Fruit fly (Drosophila melanogaster) whole organism, embryonic: ENCODE data around the gene Hmt4-20.

Experiments used
- Abd-B ChIP-seq: fragments of 200-800 bp; sonication (Bioruptor generic); optimal IDR thresholded peaks from 2 replicates; lab custom pipeline; 2018; ENCODE audit warnings: missing biosample characterization, mild to moderate bottlenecking, missing genetic modification characterization, moderate library complexity
- Atf3 ChIP-seq: fragments of 200-800 bp; sonication (Bioruptor generic); optimal IDR thresholded peaks from 3 replicates; lab custom pipeline; 2016; ENCODE audit warnings: missing biosample characterization, missing genetic modification characterization
- Atf6 ChIP-seq: fragments of 200-800 bp; sonication (Bioruptor generic); IDR thresholded peaks from 2 replicates; pipeline ENCODE4 v1.3.6; 2022; ENCODE audit warnings: missing biosample characterization, missing genetic modification characterization
- Bteb2 ChIP-seq: fragments of 200-800 bp; sonication (Bioruptor generic); optimal IDR thresholded peaks from 2 replicates; lab custom pipeline; 2016; ENCODE audit warnings: missing biosample characterization, missing genetic modification characterization
- CG10366 ChIP-seq: fragments of 200-800 bp; sonication (Bioruptor generic); IDR thresholded peaks from 2 replicates; pipeline ENCODE4 v1.3.6; 2022; ENCODE audit warnings: missing biosample characterization, missing genetic modification characterization
- CG10462 ChIP-seq: fragments of 200-800 bp; sonication (Bioruptor generic); optimal IDR thresholded peaks from 2 replicates; lab custom pipeline; 2016; ENCODE audit warnings: missing biosample characterization, missing genetic modification characterization
- CG10654 ChIP-seq: fragments of 200-800 bp; sonication (Bioruptor generic); optimal IDR thresholded peaks from 2 replicates; lab custom pipeline; 2016; ENCODE audit warnings: missing biosample characterization, missing genetic modification characterization
- CG11247 ChIP-seq: fragments of 200-800 bp; sonication (Bioruptor generic); IDR thresholded peaks from 2 replicates; pipeline ENCODE4 v1.3.6; 2022; ENCODE audit warnings: missing biosample characterization, missing genetic modification characterization
- CG11560 ChIP-seq: fragments of 200-800 bp; sonication (Bioruptor generic); IDR thresholded peaks from 3 replicates; pipeline ENCODE4 v1.3.6; 2022; ENCODE audit warnings: missing biosample characterization, missing genetic modification characterization
- CG11695 ChIP-seq: fragments of 200-800 bp; sonication (Bioruptor generic); IDR thresholded peaks from 3 replicates; pipeline ENCODE4 v1.3.6; 2022; ENCODE audit warnings: missing biosample characterization, missing genetic modification characterization
- CG12391 ChIP-seq: fragments of 200-800 bp; sonication (Bioruptor generic); optimal IDR thresholded peaks from 3 replicates; lab custom pipeline; 2018; ENCODE audit warnings: missing biosample characterization, mild to moderate bottlenecking, missing genetic modification characterization, moderate library complexity
- CG13123 ChIP-seq: fragments of 200-800 bp; sonication (Bioruptor generic); optimal IDR thresholded peaks from 2 replicates; lab custom pipeline; 2016; ENCODE audit warnings: missing biosample characterization, missing genetic modification characterization
- CG13424 ChIP-seq: fragments of 200-800 bp; sonication (Bioruptor generic); optimal IDR thresholded peaks from 2 replicates; lab custom pipeline; 2019; ENCODE audit warnings: missing biosample characterization, mild to moderate bottlenecking, missing genetic modification characterization, moderate library complexity
- CG15269 ChIP-seq: fragments of 200-800 bp; sonication (Bioruptor generic); optimal IDR thresholded peaks from 2 replicates; lab custom pipeline; 2018; ENCODE audit warnings: missing biosample characterization, mild to moderate bottlenecking, missing genetic modification characterization, moderate library complexity
- CG15514 ChIP-seq: fragments of 200-800 bp; sonication (Bioruptor generic); optimal IDR thresholded peaks from 3 replicates; lab custom pipeline; 2017; ENCODE audit warnings: missing biosample characterization, missing genetic modification characterization, mild to moderate bottlenecking, moderate library complexity, missing genetic modification reagents
- CG16779 ChIP-seq: fragments of 200-800 bp; sonication (Bioruptor generic); IDR thresholded peaks from 2 replicates; pipeline ENCODE4 v1.3.6; 2022; ENCODE audit warnings: missing biosample characterization, missing genetic modification characterization
- CG16815 ChIP-seq: fragments of 200-800 bp; sonication (Bioruptor generic); optimal IDR thresholded peaks from 3 replicates; lab custom pipeline; 2017; ENCODE audit warnings: missing biosample characterization, mild to moderate bottlenecking, missing genetic modification characterization
- CG17829 ChIP-seq: fragments of 200-800 bp; optimal IDR thresholded peaks from 2 replicates; lab custom pipeline; 2019; ENCODE audit warnings: missing biosample characterization, mild to moderate bottlenecking, missing genetic modification characterization, moderate library complexity
- CG18262 ChIP-seq: fragments of 200-800 bp; optimal IDR thresholded peaks from 3 replicates; lab custom pipeline; 2019; ENCODE audit warnings: missing biosample characterization, mild to moderate bottlenecking, missing genetic modification characterization, moderate library complexity
- CG18764 ChIP-seq: fragments of 200-800 bp; sonication (Bioruptor generic); optimal IDR thresholded peaks from 3 replicates; lab custom pipeline; 2016; ENCODE audit warnings: missing biosample characterization, missing genetic modification characterization
- CG2120 ChIP-seq: fragments of 200-800 bp; sonication (Bioruptor generic); optimal IDR thresholded peaks from 3 replicates; lab custom pipeline; 2016; ENCODE audit warnings: missing biosample characterization, missing genetic modification characterization
- CG2202 ChIP-seq: fragments of 200-800 bp; sonication (Bioruptor generic); optimal IDR thresholded peaks from 2 replicates; lab custom pipeline; 2018; ENCODE audit warnings: missing biosample characterization, mild to moderate bottlenecking, missing genetic modification characterization
- CG3163 ChIP-seq: fragments of 200-800 bp; sonication (Bioruptor generic); optimal IDR thresholded peaks from 3 replicates; lab custom pipeline; 2016; ENCODE audit warnings: missing biosample characterization, missing genetic modification characterization
- CG32772 ChIP-seq: fragments of 200-800 bp; sonication (Bioruptor generic); IDR thresholded peaks from 2 replicates; pipeline ENCODE4 v1.3.6; 2022; ENCODE audit warnings: missing biosample characterization, missing genetic modification characterization
- CG34224 ChIP-seq: fragments of 200-800 bp; sonication (Bioruptor generic); IDR thresholded peaks from 3 replicates; pipeline ENCODE4 v1.3.6; 2022; ENCODE audit warnings: missing biosample characterization, missing genetic modification characterization; ENCODE audit not compliant: partially characterized antibody
- CG3995 ChIP-seq: fragments of 200-800 bp; sonication (Bioruptor generic); optimal IDR thresholded peaks from 3 replicates; lab custom pipeline; 2016; ENCODE audit warnings: missing biosample characterization, missing genetic modification characterization
- CG4617 ChIP-seq: fragments of 200-800 bp; sonication (Bioruptor generic); optimal IDR thresholded peaks from 3 replicates; lab custom pipeline; 2016; ENCODE audit warnings: missing biosample characterization, missing genetic modification characterization, borderline replicate concordance
- CG7372 ChIP-seq: fragments of 200-800 bp; sonication (Bioruptor generic); IDR thresholded peaks from 2 replicates; pipeline ENCODE4 v1.3.6; 2022; ENCODE audit warnings: missing biosample characterization, missing genetic modification characterization
- CG8359 ChIP-seq: fragments of 200-800 bp; sonication (Bioruptor generic); optimal IDR thresholded peaks from 2 replicates; lab custom pipeline; 2017; ENCODE audit warnings: missing biosample characterization, mild to moderate bottlenecking, missing genetic modification characterization, borderline replicate concordance
- CG8944 ChIP-seq: fragments of 200-800 bp; sonication (Bioruptor generic); optimal IDR thresholded peaks from 3 replicates; lab custom pipeline; 2016; ENCODE audit warnings: missing biosample characterization, missing genetic modification characterization
- Camta ChIP-seq: fragments of 200-800 bp; sonication (Bioruptor generic); optimal IDR thresholded peaks from 2 replicates; lab custom pipeline; 2016; ENCODE audit warnings: missing biosample characterization, missing genetic modification characterization
- HLH54F ChIP-seq: fragments of 200-800 bp; sonication (Bioruptor generic); optimal IDR thresholded peaks from 3 replicates; lab custom pipeline; 2016; ENCODE audit warnings: missing biosample characterization, missing genetic modification characterization
- Hmx ChIP-seq: fragments of 200-800 bp; sonication (Bioruptor generic); optimal IDR thresholded peaks from 2 replicates; lab custom pipeline; 2016; ENCODE audit warnings: missing biosample characterization, missing genetic modification characterization
- Lim3 ChIP-seq: fragments of 200-800 bp; sonication (Bioruptor generic); IDR thresholded peaks from 2 replicates; pipeline ENCODE4 v1.3.6; 2022; ENCODE audit warnings: missing biosample characterization, missing genetic modification characterization
- Mad ChIP-seq: fragments of 200-800 bp; sonication (Bioruptor generic); optimal IDR thresholded peaks from 2 replicates; lab custom pipeline; 2016; ENCODE audit warnings: missing biosample characterization, missing genetic modification characterization
- NK7.1 ChIP-seq: fragments of 200-800 bp; sonication (Bioruptor generic); optimal IDR thresholded peaks from 3 replicates; lab custom pipeline; 2016; ENCODE audit warnings: missing biosample characterization, missing genetic modification characterization
- Optix ChIP-seq: fragments of 200-800 bp; sonication (Bioruptor generic); IDR thresholded peaks from 3 replicates; pipeline ENCODE4 v1.3.6; 2022; ENCODE audit warnings: missing biosample characterization, missing genetic modification characterization
- Ravus ChIP-seq: fragments of 200-800 bp; sonication (Bioruptor generic); IDR thresholded peaks from 2 replicates; pipeline ENCODE4 v1.3.6; 2022; ENCODE audit warnings: missing biosample characterization, missing genetic modification characterization
- Rfx ChIP-seq: fragments of 200-800 bp; sonication (Bioruptor generic); IDR thresholded peaks from 2 replicates; pipeline ENCODE4 v1.3.6; 2022; ENCODE audit warnings: missing biosample characterization, missing genetic modification characterization
- Sry-β ChIP-seq: fragments of 200-800 bp; sonication (Bioruptor generic); optimal IDR thresholded peaks from 2 replicates; lab custom pipeline; 2018; ENCODE audit warnings: missing biosample characterization, mild to moderate bottlenecking, missing genetic modification characterization, moderate library complexity
- TFAM ChIP-seq: fragments of 200-800 bp; sonication (Bioruptor generic); optimal IDR thresholded peaks from 2 replicates; lab custom pipeline; 2017; ENCODE audit warnings: missing biosample characterization, missing genetic modification characterization, inconsistent platforms
- ac ChIP-seq: fragments of 200-800 bp; sonication (Bioruptor generic); optimal IDR thresholded peaks from 3 replicates; lab custom pipeline; 2017; ENCODE audit warnings: missing biosample characterization, mild to moderate bottlenecking, missing genetic modification characterization
- ap ChIP-seq: fragments of 200-800 bp; sonication (Bioruptor generic); IDR thresholded peaks from 2 replicates; pipeline ENCODE4 v1.3.6; 2022; ENCODE audit warnings: missing biosample characterization, missing genetic modification characterization
- ash1 ChIP-seq: fragments of 200-800 bp; sonication (Bioruptor generic); optimal IDR thresholded peaks from 2 replicates; lab custom pipeline; 2018; ENCODE audit warnings: missing biosample characterization, mild to moderate bottlenecking, missing genetic modification characterization
- ato ChIP-seq: fragments of 200-800 bp; sonication (Bioruptor generic); IDR thresholded peaks from 2 replicates; pipeline ENCODE4 v1.3.6; 2022; ENCODE audit warnings: missing biosample characterization, missing genetic modification characterization; ENCODE audit not compliant: partially characterized antibody
- az2 ChIP-seq: fragments of 200-800 bp; sonication (Bioruptor generic); optimal IDR thresholded peaks from 3 replicates; lab custom pipeline; 2016; ENCODE audit warnings: missing biosample characterization, missing genetic modification characterization
- chif ChIP-seq, 2 experiments: fragments of 200-800 bp; sonication (Bioruptor generic); optimal IDR thresholded peaks; 3 replicates each; lab custom pipeline; 2016; ENCODE audit warnings: missing biosample characterization in 2 of 2, missing genetic modification characterization in 2 of 2
- crc ChIP-seq: fragments of 200-800 bp; sonication (Bioruptor generic); optimal IDR thresholded peaks from 2 replicates; lab custom pipeline; 2016; ENCODE audit warnings: missing biosample characterization, missing genetic modification characterization
- fd102C ChIP-seq: fragments of 200-800 bp; sonication (Bioruptor generic); optimal IDR thresholded peaks from 2 replicates; lab custom pipeline; 2018; ENCODE audit warnings: missing biosample characterization, mild to moderate bottlenecking, missing genetic modification characterization, moderate library complexity
- ken ChIP-seq: fragments of 200-800 bp; sonication (Bioruptor generic); IDR thresholded peaks from 3 replicates; pipeline ENCODE4 v1.3.6; 2022; ENCODE audit warnings: missing biosample characterization, missing genetic modification characterization
- mld ChIP-seq: fragments of 200-800 bp; sonication (Bioruptor generic); IDR thresholded peaks from 3 replicates; pipeline ENCODE4 v1.3.6; 2022; ENCODE audit warnings: missing biosample characterization, missing genetic modification characterization; ENCODE audit not compliant: partially characterized antibody
- pita ChIP-seq: fragments of 200-800 bp; sonication (Bioruptor generic); optimal IDR thresholded peaks from 2 replicates; lab custom pipeline; 2017; ENCODE audit warnings: missing biosample characterization, mild to moderate bottlenecking, missing genetic modification characterization
- trem ChIP-seq: fragments of 200-800 bp; optimal IDR thresholded peaks from 3 replicates; lab custom pipeline; 2019; ENCODE audit warnings: missing biosample characterization, mild to moderate bottlenecking, missing genetic modification characterization, moderate library complexity

The Hmt4-20 gene

dm6 chrX:617477-617795 is 38.4 kb downstream of the Hmt4-20 start (continued):
- TF ChIP-seq ac (GFP tag; lab: Kevin White, UChicago), result no peak
- peak; percentile 22 for TF ChIP-seq CG4617 (GFP tag; lab: Kevin White, UChicago)
- TF ChIP-seq ken (GFP tag; lab: Robert Waterston, UW), result 0 out of 3 replicates have a peak, but pooled peaks have one; percentile 16
- no peak for TF ChIP-seq CG3163 (GFP tag; lab: Kevin White, UChicago)
- TF ChIP-seq TFAM (GFP tag; lab: Kevin White, UChicago), result no peak
- TF ChIP-seq CG7372 (GFP tag; lab: Robert Waterston, UW), result no peak
- TF ChIP-seq HLH54F (GFP tag; lab: Kevin White, UChicago), result no peak
- TF ChIP-seq CG10654, result no peak
- TF ChIP-seq Hmx (GFP tag; lab: Kevin White, UChicago), result no peak
- TF ChIP-seq Atf6, result no peak
- peak; percentile 50 for TF ChIP-seq Rfx
- TF ChIP-seq Mad (GFP tag; lab: Kevin White, UChicago), result no peak
- no peak for TF ChIP-seq CG16779 (GFP tag; lab: Robert Waterston, UW)
- TF ChIP-seq ap, result no peak
- TF ChIP-seq CG17829 (tag; lab: Kevin White, UChicago), result peak; percentile 16
- no peak for TF ChIP-seq CG10366 (GFP tag; lab: Robert Waterston, UW)
- TF ChIP-seq Abd-B (GFP tag; lab: Kevin White, UChicago), result no peak
- no peak for TF ChIP-seq CG18764 (GFP tag; lab: Kevin White, UChicago)
- no peak for TF ChIP-seq pita (GFP tag; lab: Kevin White, UChicago)
- no peak for TF ChIP-seq Ravus
- no peak for TF ChIP-seq Bteb2 (GFP tag; lab: Kevin White, UChicago)
- no peak for TF ChIP-seq CG8944 (GFP tag; lab: Kevin White, UChicago)
- no peak for TF ChIP-seq CG10462 (GFP tag; lab: Kevin White, UChicago)
- TF ChIP-seq CG11695 (GFP tag; lab: Robert Waterston, UW), result no peak
- no peak for TF ChIP-seq Sry-β (GFP tag; lab: Kevin White, UChicago)
- no peak for TF ChIP-seq CG8359 (GFP tag; lab: Kevin White, UChicago)
- TF ChIP-seq ato (GFP tag; lab: Robert Waterston, UW), result peak; percentile 74
- TF ChIP-seq CG2202 (tag; lab: Kevin White, UChicago), result no peak
- peak; percentile 14 for TF ChIP-seq trem (tag; lab: Kevin White, UChicago)
- TF ChIP-seq Atf3 (GFP tag; lab: Kevin White, UChicago), result no peak
- TF ChIP-seq Camta (GFP tag; lab: Kevin White, UChicago), result no peak
- no peak for TF ChIP-seq Optix (GFP tag; lab: Robert Waterston, UW)
- peak; percentile 57; the same call in 1 of the 3 replicates for TF ChIP-seq mld (GFP tag; lab: Robert Waterston, UW)
- no peak for TF ChIP-seq CG11247 (GFP tag; lab: Robert Waterston, UW)
- TF ChIP-seq Lim3, result no peak
- TF ChIP-seq fd102C (GFP tag; lab: Kevin White, UChicago), result no peak
- peak; percentile 89 for TF ChIP-seq CG15514 (GFP tag; lab: Kevin White, UChicago)
- no peak for TF ChIP-seq CG16815 (GFP tag; lab: Kevin White, UChicago)
- TF ChIP-seq CG13123 (GFP tag; lab: Kevin White, UChicago), result no peak
- TF ChIP-seq ash1, result no peak
- TF ChIP-seq crc (GFP tag; lab: Kevin White, UChicago), result no peak
- no peak for TF ChIP-seq CG12391 (tag; lab: Kevin White, UChicago)
- TF ChIP-seq CG34224, result peak; percentile 71
- TF ChIP-seq CG2120 (GFP tag; lab: Kevin White, UChicago), result peak; percentile 15
- no peak for TF ChIP-seq chif (GFP tag; optimal IDR thresholded peaks at IDR 0.05; lab: Kevin White, UChicago)
- TF ChIP-seq az2 (GFP tag; lab: Kevin White, UChicago), result no peak
- no peak for TF ChIP-seq CG15269
- no peak for TF ChIP-seq CG32772
- TF ChIP-seq CG13424 (tag; lab: Kevin White, UChicago), result no peak
- no peak for TF ChIP-seq CG18262
- TF ChIP-seq CG11560 (tag; lab: Robert Waterston, UW), result peak; percentile 41; the same call in 1 of the 3 replicates
- no peak for TF ChIP-seq CG3995 (GFP tag; lab: Kevin White, UChicago)
- TF ChIP-seq NK7.1 (GFP tag; lab: Kevin White, UChicago), result no peak
